Fruit fly (Drosophila melanogaster) whole organism, pupa: ENCODE measurements around the gene Drsl3.

Experiments
- CG10348 ChIP-seq: fragments of 200-800 bp; sonication (Bioruptor generic); IDR thresholded peaks from 2 replicates; pipeline ENCODE4 v1.3.6; 2022; ENCODE audit warnings: missing biosample characterization, missing genetic modification characterization
- CG17806 ChIP-seq: fragments of 200-800 bp; sonication (Bioruptor generic); optimal IDR thresholded peaks from 2 replicates; lab custom pipeline; 2018; ENCODE audit warnings: missing biosample characterization, mild to moderate bottlenecking, missing genetic modification characterization, moderate library complexity
- CG32121 ChIP-seq: fragments of 200-800 bp; sonication (Bioruptor generic); IDR thresholded peaks from 2 replicates; pipeline ENCODE4 v1.3.6; 2022; ENCODE audit warnings: missing biosample characterization, missing genetic modification characterization
- CG4496 ChIP-seq: fragments of 200-800 bp; sonication (Bioruptor generic); IDR thresholded peaks from 3 replicates; pipeline ENCODE4 v1.3.6; 2022; ENCODE audit warnings: missing biosample characterization, missing genetic modification characterization
- D1 ChIP-seq: fragments of 200-800 bp; sonication (Bioruptor generic); optimal IDR thresholded peaks from 2 replicates; lab custom pipeline; 2018; ENCODE audit warnings: missing biosample characterization, mild to moderate bottlenecking, missing genetic modification characterization, moderate library complexity
- EcR ChIP-seq: fragments of 200-800 bp; sonication (Bioruptor generic); optimal IDR thresholded peaks from 3 replicates; lab custom pipeline; 2019; ENCODE audit warnings: missing biosample characterization, missing genetic modification characterization, mild to moderate bottlenecking, moderate library complexity, missing genetic modification reagents
- Ets98B ChIP-seq: fragments of 200-800 bp; sonication (Bioruptor generic); IDR thresholded peaks from 2 replicates; pipeline ENCODE4 v1.3.6; 2022; ENCODE audit warnings: missing biosample characterization, missing genetic modification characterization
- fd96Ca ChIP-seq: fragments of 200-800 bp; sonication (Bioruptor generic); IDR thresholded peaks from 3 replicates; pipeline ENCODE4 v1.3.6; 2022; ENCODE audit warnings: missing biosample characterization, missing genetic modification characterization
- rn ChIP-seq: fragments of 200-800 bp; sonication (Bioruptor generic); IDR thresholded peaks from 2 replicates; pipeline ENCODE4 v1.3.6; 2022; ENCODE audit warnings: missing biosample characterization, missing genetic modification characterization

DNA sequence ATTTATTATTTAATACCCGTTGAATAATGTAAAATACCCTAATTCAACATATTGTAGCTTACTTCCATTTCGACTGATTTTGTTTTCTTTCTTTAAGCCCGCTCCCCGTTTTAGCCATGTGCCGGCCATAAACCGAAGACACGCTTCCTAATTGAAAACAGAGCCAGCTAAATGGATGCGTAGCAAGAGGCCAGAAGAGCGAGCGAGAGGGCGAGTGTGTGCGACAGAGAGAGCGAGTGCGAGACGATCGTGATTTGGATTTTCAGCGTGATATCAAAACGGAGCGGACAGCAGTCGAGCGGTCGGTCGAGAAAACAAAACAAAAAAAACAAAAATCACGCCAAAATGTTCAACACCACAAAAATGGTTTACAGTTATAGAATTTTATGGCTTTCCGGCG lies 48.5 kb upstream of the Drsl3 start:
- TF ChIP-seq Ets98B (GFP tag; lab: Robert Waterston, UW): no peak
- TF ChIP-seq D1 (tag; lab: Kevin White, UChicago): no peak
- no peak for TF ChIP-seq CG17806 (tag; lab: Kevin White, UChicago)
- TF ChIP-seq rn (GFP tag; lab: Robert Waterston, UW): no peak
- TF ChIP-seq CG10348 (GFP tag; lab: Robert Waterston, UW): no peak
- no peak for TF ChIP-seq CG4496 (GFP tag; lab: Robert Waterston, UW)
- TF ChIP-seq fd96Ca (GFP tag; lab: Robert Waterston, UW): no peak
- no peak for TF ChIP-seq CG32121 (GFP tag; lab: Robert Waterston, UW)
- TF ChIP-seq EcR: no peak
